Worm (Caenorhabditis elegans) whole organism, L2 larva: ENCODE measurements around the gene Y51B9A.8.

ENCODE experiments used
- ama-1 ChIP-seq: fragments of 150-350 bp; optimal IDR thresholded peaks from 2 replicates; lab custom pipeline; 2018; ENCODE audit warnings: inconsistent platforms
- ceh-82 ChIP-seq: fragments of 150-350 bp; optimal IDR thresholded peaks from 2 replicates; lab custom pipeline; 2014; ENCODE audit warnings: missing biosample characterization, missing genetic modification characterization
- dmd-4 ChIP-seq: sonication (generic microtip); optimal IDR thresholded peaks from 2 replicates; lab custom pipeline; 2017; ENCODE audit warnings: missing biosample characterization, missing genetic modification characterization
- egl-27 ChIP-seq: sonication (generic microtip); optimal IDR thresholded peaks from 3 replicates; lab custom pipeline; 2017; ENCODE audit warnings: missing biosample characterization, missing genetic modification reagents, missing genetic modification characterization
- lin-39 ChIP-seq: fragments of 150-350 bp; optimal IDR thresholded peaks from 2 replicates; lab custom pipeline; 2014; ENCODE audit warnings: missing biosample characterization, missing genetic modification reagents, missing genetic modification characterization
- lsy-2 ChIP-seq, 2 experiments: fragments of 150-350 bp in 1 of 2; sonication (generic microtip) in 1 of 2; optimal IDR thresholded peaks; 2 replicates each; lab custom pipeline; 2014 to 2017; ENCODE audit warnings: missing biosample characterization in 2 of 2, missing genetic modification characterization in 2 of 2
- mab-5 ChIP-seq: fragments of 150-350 bp; optimal IDR thresholded peaks from 2 replicates; lab custom pipeline; 2014; ENCODE audit warnings: missing biosample characterization, missing genetic modification characterization
- mdl-1 ChIP-seq, 2 experiments: fragments of 150-350 bp in 1 of 2; sonication (generic microtip) in 1 of 2; optimal IDR thresholded peaks; 2 replicates each; lab custom pipeline; 2017; ENCODE audit warnings: missing biosample characterization in 2 of 2, missing genetic modification characterization in 2 of 2
- nhr-237 ChIP-seq: fragments of 150-350 bp; optimal IDR thresholded peaks from 2 replicates; lab custom pipeline; 2014; ENCODE audit warnings: missing biosample characterization, missing genetic modification characterization
- nhr-77 ChIP-seq: fragments of 150-350 bp; optimal IDR thresholded peaks from 2 replicates; lab custom pipeline; 2014; ENCODE audit warnings: missing biosample characterization, missing genetic modification characterization
- ztf-11 ChIP-seq: sonication (generic microtip); optimal IDR thresholded peaks from 2 replicates; lab custom pipeline; 2017; ENCODE audit warnings: missing biosample characterization, missing genetic modification characterization

- no peak for TF ChIP-seq ceh-82 (tag; lab: Kevin White, UChicago)
- no peak for TF ChIP-seq nhr-237 (tag; lab: Kevin White, UChicago)
- no peak for TF ChIP-seq mab-5 (tag; lab: Kevin White, UChicago)
- no peak for TF ChIP-seq nhr-77
- no peak for TF ChIP-seq ztf-11 (tag; lab: Kevin White, UChicago)
- no peak for TF ChIP-seq egl-27
- TF ChIP-seq ama-1 (lab: Kevin White, UChicago): no peak
- no peak for TF ChIP-seq lin-39 (tag; lab: Kevin White, UChicago)
- no peak for TF ChIP-seq dmd-4 (tag; lab: Kevin White, UChicago)
- TF ChIP-seq mdl-1 (tag; optimal IDR thresholded peaks at IDR 0.05; lab: Kevin White, UChicago): no peak
- no peak for TF ChIP-seq lsy-2 (tag; optimal IDR thresholded peaks at IDR 0.05; lab: Kevin White, UChicago)
Measured at ce11 chrII:9369394-9369793, 29.3 kb upstream of the Y51B9A.8 start.
